Worm (Caenorhabditis elegans) whole organism, L1 larva: ENCODE measurements around the gene abu-12.

ENCODE experiments used
- C04F5.9 ChIP-seq: sonication (generic microtip); optimal IDR thresholded peaks from 2 replicates; lab custom pipeline; 2016; ENCODE audit warnings: missing genetic modification characterization, missing compliant biosample characterization
- C34B4.2 ChIP-seq: sonication (generic microtip); optimal IDR thresholded peaks from 2 replicates; lab custom pipeline; 2017; ENCODE audit warnings: mild to moderate bottlenecking, missing genetic modification characterization, missing compliant biosample characterization
- aly-2 ChIP-seq: fragments of 150-350 bp; optimal IDR thresholded peaks from 2 replicates; lab custom pipeline; 2014; ENCODE audit warnings: missing biosample characterization, missing genetic modification characterization
- ama-1 ChIP-seq: fragments of 150-350 bp; optimal IDR thresholded peaks from 2 replicates; lab custom pipeline; 2014
- blmp-1 ChIP-seq: fragments of 150-350 bp; optimal IDR thresholded peaks from 2 replicates; lab custom pipeline; 2014; ENCODE audit warnings: missing biosample characterization, missing genetic modification characterization
- ceh-8 ChIP-seq: fragments of 200-800 bp; sonication (Bioruptor generic); optimal IDR thresholded peaks from 2 replicates; lab custom pipeline; 2018; ENCODE audit warnings: mild to moderate bottlenecking, missing genetic modification characterization, moderate library complexity, missing compliant biosample characterization
- ceh-82 ChIP-seq, 3 experiments: fragments of 150-350 bp in 1 of 3; sonication (generic microtip) in 2 of 3; optimal IDR thresholded peaks; 2 replicates each; lab custom pipeline; 2014 to 2017; ENCODE audit warnings: missing biosample characterization in 3 of 3, missing genetic modification characterization in 3 of 3
- ceh-88 ChIP-seq: fragments of 200-800 bp; sonication (Bioruptor generic); IDR thresholded peaks from 2 replicates; pipeline ENCODE4 v1.3.6; 2022; ENCODE audit warnings: missing genetic modification characterization, missing compliant biosample characterization
- ceh-90 ChIP-seq: sonication (generic microtip); optimal IDR thresholded peaks from 2 replicates; lab custom pipeline; 2016; ENCODE audit warnings: missing genetic modification characterization, missing compliant biosample characterization
- dpl-1 ChIP-seq, 3 experiments: fragments of 150-350 bp in 2 of 3; sonication (generic microtip) in 1 of 3; optimal IDR thresholded peaks; 2 replicates each; lab custom pipeline; 2014 to 2017; ENCODE audit warnings: missing biosample characterization in 3 of 3, missing genetic modification characterization in 3 of 3, missing genetic modification reagents in 3 of 3
- dsc-1 ChIP-seq: sonication (generic microtip); optimal IDR thresholded peaks from 2 replicates; lab custom pipeline; 2016; ENCODE audit warnings: mild to moderate bottlenecking, missing genetic modification characterization, missing compliant biosample characterization
- egl-27 ChIP-seq, 2 experiments: fragments of 150-350 bp in 1 of 2; sonication (generic microtip); optimal IDR thresholded peaks; 3 replicates each; lab custom pipeline; 2017 to 2018; ENCODE audit warnings: missing biosample characterization in 2 of 2, missing genetic modification characterization in 2 of 2, missing genetic modification reagents in 2 of 2
- elt-2 ChIP-seq: sonication (generic microtip); optimal IDR thresholded peaks from 2 replicates; lab custom pipeline; 2016; ENCODE audit warnings: missing genetic modification characterization, mild to moderate bottlenecking, inconsistent platforms, missing compliant biosample characterization, missing genetic modification reagents
- elt-3 ChIP-seq, 6 experiments: fragments of 150-350 bp in 1 of 6; sonication (generic microtip); optimal IDR thresholded peaks; 2 replicates each; lab custom pipeline; 2017 to 2018; ENCODE audit warnings: missing biosample characterization in 6 of 6, missing genetic modification characterization in 6 of 6, inconsistent platforms in 1 of 6
- ets-5 ChIP-seq: fragments of 200-800 bp; sonication (Bioruptor generic); IDR thresholded peaks from 2 replicates; pipeline ENCODE4 v1.3.6; 2022; ENCODE audit warnings: missing genetic modification characterization, missing compliant biosample characterization
- fkh-4 ChIP-seq: sonication (generic microtip); optimal IDR thresholded peaks from 2 replicates; lab custom pipeline; 2016; ENCODE audit warnings: missing compliant biosample characterization, missing genetic modification characterization, borderline replicate concordance
- fkh-8 ChIP-seq: sonication (generic microtip); optimal IDR thresholded peaks from 2 replicates; lab custom pipeline; 2016; ENCODE audit warnings: mild to moderate bottlenecking, missing genetic modification characterization, missing compliant biosample characterization
- hlh-17 ChIP-seq: fragments of 200-800 bp; sonication (Bioruptor generic); optimal IDR thresholded peaks from 2 replicates; lab custom pipeline; 2018; ENCODE audit warnings: missing genetic modification characterization, mild to moderate bottlenecking, missing compliant biosample characterization, moderate library complexity, borderline replicate concordance
- isw-1 ChIP-seq: fragments of 200-800 bp; sonication (Bioruptor generic); IDR thresholded peaks from 2 replicates; pipeline ENCODE4 v1.3.6; 2022; ENCODE audit warnings: missing genetic modification characterization, missing compliant biosample characterization
- lin-13 ChIP-seq: fragments of 150-350 bp; optimal IDR thresholded peaks from 2 replicates; lab custom pipeline; 2014; ENCODE audit warnings: missing biosample characterization, missing genetic modification reagents, missing genetic modification characterization
- lin-14 ChIP-seq: fragments of 200-800 bp; sonication (Bioruptor generic); optimal IDR thresholded peaks from 2 replicates; lab custom pipeline; 2018; ENCODE audit warnings: mild to moderate bottlenecking, missing genetic modification characterization, moderate library complexity, missing compliant biosample characterization
- lin-35 ChIP-seq, 2 experiments: fragments of 150-350 bp; optimal IDR thresholded peaks; 2 replicates each; lab custom pipeline; 2014; ENCODE audit warnings: missing biosample characterization in 2 of 2, missing genetic modification characterization in 2 of 2, missing genetic modification reagents in 2 of 2
- lsy-2 ChIP-seq, 2 experiments: fragments of 150-350 bp; optimal IDR thresholded peaks; 2 replicates each; lab custom pipeline; 2014; ENCODE audit warnings: missing biosample characterization in 2 of 2, missing genetic modification characterization in 2 of 2
- mab-9 ChIP-seq: fragments of 200-800 bp; sonication (Bioruptor generic); IDR thresholded peaks from 2 replicates; pipeline ENCODE4 v1.3.6; 2022; ENCODE audit warnings: missing genetic modification reagents, missing genetic modification characterization, missing compliant biosample characterization
- mdl-1 ChIP-seq, 2 experiments: fragments of 150-350 bp; optimal IDR thresholded peaks; 2 replicates each; lab custom pipeline; 2014 to 2017; ENCODE audit warnings: missing biosample characterization in 2 of 2, missing genetic modification characterization in 2 of 2, inconsistent platforms in 1 of 2
- mef-2 ChIP-seq: fragments of 150-350 bp; optimal IDR thresholded peaks from 2 replicates; lab custom pipeline; 2014; ENCODE audit warnings: missing biosample characterization, missing genetic modification characterization
- mep-1 ChIP-seq: fragments of 150-350 bp; optimal IDR thresholded peaks from 2 replicates; lab custom pipeline; 2014; ENCODE audit warnings: missing biosample characterization, missing genetic modification characterization
- nhr-19 ChIP-seq: fragments of 200-800 bp; sonication (Bioruptor generic); conservative IDR thresholded peaks from 2 replicates; pipeline ENCODE4 v1.3.6; 2022; ENCODE audit warnings: missing genetic modification characterization, missing compliant biosample characterization
- nhr-20 ChIP-seq: sonication (generic microtip); optimal IDR thresholded peaks from 2 replicates; lab custom pipeline; 2016; ENCODE audit warnings: mild to moderate bottlenecking, missing genetic modification characterization, missing compliant biosample characterization
- nhr-237 ChIP-seq: fragments of 150-350 bp; optimal IDR thresholded peaks from 2 replicates; lab custom pipeline; 2014; ENCODE audit warnings: missing biosample characterization, missing genetic modification characterization
- nhr-28 ChIP-seq: fragments of 150-350 bp; optimal IDR thresholded peaks from 2 replicates; lab custom pipeline; 2014; ENCODE audit warnings: missing biosample characterization, missing genetic modification characterization
- nhr-47 ChIP-seq: sonication (generic microtip); optimal IDR thresholded peaks from 2 replicates; lab custom pipeline; 2016; ENCODE audit warnings: mild to moderate bottlenecking, missing genetic modification characterization, moderate library complexity, missing compliant biosample characterization
- nhr-71 ChIP-seq: sonication (generic microtip); optimal IDR thresholded peaks from 2 replicates; lab custom pipeline; 2016; ENCODE audit warnings: mild to moderate bottlenecking, missing genetic modification characterization, moderate library complexity, missing compliant biosample characterization
- nhr-77 ChIP-seq: fragments of 150-350 bp; optimal IDR thresholded peaks from 2 replicates; lab custom pipeline; 2014; ENCODE audit warnings: missing biosample characterization, missing genetic modification characterization
- nhr-85 ChIP-seq: sonication (generic microtip); peaks from one replicate; lab custom pipeline; 2016; ENCODE audit warnings: missing genetic modification characterization, inconsistent platforms, missing compliant biosample characterization
- nhr-90 ChIP-seq: sonication (generic microtip); optimal IDR thresholded peaks from 2 replicates; lab custom pipeline; 2016; ENCODE audit warnings: mild to moderate bottlenecking, missing genetic modification characterization, missing compliant biosample characterization; ENCODE audit not compliant: poor library complexity
- pag-3 ChIP-seq: sonication (generic microtip); optimal IDR thresholded peaks from 2 replicates; lab custom pipeline; 2017; ENCODE audit warnings: missing genetic modification characterization, mild to moderate bottlenecking, missing compliant biosample characterization, antibody characterized with exemption, borderline replicate concordance; ENCODE audit not compliant: insufficient read depth
- pqm-1 ChIP-seq: sonication (generic microtip); optimal IDR thresholded peaks from 3 replicates; lab custom pipeline; 2017; ENCODE audit warnings: missing biosample characterization, missing genetic modification characterization
- rnt-1 ChIP-seq: sonication (generic microtip); optimal IDR thresholded peaks from 2 replicates; lab custom pipeline; 2016; ENCODE audit warnings: mild to moderate bottlenecking, missing genetic modification characterization, moderate library complexity, missing compliant biosample characterization
- snu-23 ChIP-seq: sonication (generic microtip); optimal IDR thresholded peaks from 2 replicates; lab custom pipeline; 2016; ENCODE audit warnings: missing genetic modification characterization, missing compliant biosample characterization
- sox-4 ChIP-seq: sonication (generic microtip); optimal IDR thresholded peaks from 2 replicates; lab custom pipeline; 2016; ENCODE audit warnings: missing genetic modification characterization, missing compliant biosample characterization
- sptf-1 ChIP-seq: fragments of 150-350 bp; optimal IDR thresholded peaks from 2 replicates; lab custom pipeline; 2014; ENCODE audit warnings: missing biosample characterization, missing genetic modification characterization
- sup-37 ChIP-seq: fragments of 200-800 bp; sonication (Bioruptor generic); optimal IDR thresholded peaks from 2 replicates; lab custom pipeline; 2018; ENCODE audit warnings: mild to moderate bottlenecking, missing genetic modification characterization, missing compliant biosample characterization
- swsn-7 ChIP-seq: sonication (generic microtip); optimal IDR thresholded peaks from 2 replicates; lab custom pipeline; 2016; ENCODE audit warnings: missing genetic modification characterization, missing compliant biosample characterization
- unc-130 ChIP-seq: fragments of 150-350 bp; optimal IDR thresholded peaks from 2 replicates; lab custom pipeline; 2017; ENCODE audit warnings: missing biosample characterization, missing genetic modification characterization, inconsistent platforms
- unc-30 ChIP-seq: sonication (generic microtip); optimal IDR thresholded peaks from 2 replicates; lab custom pipeline; 2017; ENCODE audit warnings: missing biosample characterization, missing genetic modification characterization
- vab-15 ChIP-seq: sonication (generic microtip); optimal IDR thresholded peaks from 2 replicates; lab custom pipeline; 2017; ENCODE audit warnings: missing genotype, mild to moderate bottlenecking, missing genetic modification characterization, missing compliant biosample characterization
- xbp-1 ChIP-seq: sonication (generic microtip); optimal IDR thresholded peaks from 2 replicates; lab custom pipeline; 2016; ENCODE audit warnings: missing genetic modification characterization, missing compliant biosample characterization
- zag-1 ChIP-seq: fragments of 150-350 bp; optimal IDR thresholded peaks from 2 replicates; lab custom pipeline; 2014; ENCODE audit warnings: missing biosample characterization, missing genetic modification characterization
- zip-4 ChIP-seq: fragments of 200-800 bp; sonication (Bioruptor generic); optimal IDR thresholded peaks from 2 replicates; lab custom pipeline; 2018; ENCODE audit warnings: mild to moderate bottlenecking, missing genetic modification characterization, moderate library complexity, missing compliant biosample characterization

The abu-12 gene

DNA sequence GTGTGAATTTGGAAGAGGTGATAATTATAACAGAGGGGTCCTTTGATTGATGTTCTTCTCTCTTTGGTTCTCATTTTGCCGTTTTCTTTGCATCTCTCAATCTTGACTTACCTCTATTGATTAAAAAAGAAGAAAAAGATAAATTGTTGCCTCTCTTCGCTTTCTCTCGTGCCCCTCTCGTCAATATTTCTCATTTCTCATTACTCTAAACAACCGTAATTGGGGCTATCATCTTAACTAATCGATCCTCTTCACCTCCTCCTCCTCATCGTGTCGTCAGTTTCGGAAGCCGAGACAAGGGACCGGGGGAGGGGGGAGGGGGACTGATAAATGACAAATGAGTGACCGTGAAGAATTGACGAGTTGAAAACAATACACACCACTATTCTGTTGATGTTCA lies 41.2 kb upstream of the abu-12 start:
- no peak for TF ChIP-seq dpl-1 (GFP tag; optimal IDR thresholded peaks at IDR 0.05; lab: Kevin White, UChicago)
- no peak for TF ChIP-seq ets-5 (GFP tag; lab: Robert Waterston, UW)
- no peak for TF ChIP-seq xbp-1 (tag; lab: Kevin White, UChicago)
- TF ChIP-seq hlh-17 = no peak
- TF ChIP-seq swsn-7 (tag; lab: Kevin White, UChicago) = no peak
- TF ChIP-seq elt-3 (tag; optimal IDR thresholded peaks at IDR 0.05; lab: Kevin White, UChicago) = peak in 4 of 6 experiments; percentile 39 to 81 (median 62)
- TF ChIP-seq mep-1 (tag; lab: Kevin White, UChicago) = peak; percentile 17
- no peak for TF ChIP-seq ceh-82 (tag; optimal IDR thresholded peaks at IDR 0.05; lab: Kevin White, UChicago)
- TF ChIP-seq mab-9 (GFP tag; lab: Robert Waterston, UW) = no peak
- TF ChIP-seq lin-13 (GFP tag; lab: Kevin White, UChicago) = no peak
- peak; percentile 72 for TF ChIP-seq lin-14
- no peak for TF ChIP-seq zag-1 (tag; lab: Kevin White, UChicago)
- TF ChIP-seq nhr-19 = no peak
- no peak for TF ChIP-seq sox-4 (tag; lab: Kevin White, UChicago)
- TF ChIP-seq snu-23 = peak; percentile 28
- no peak for TF ChIP-seq nhr-77
- no peak for TF ChIP-seq zip-4 (GFP tag; lab: Kevin White, UChicago)
- TF ChIP-seq nhr-237 (tag; lab: Kevin White, UChicago) = no peak
- no peak for TF ChIP-seq C04F5.9 (tag; lab: Kevin White, UChicago)
- TF ChIP-seq nhr-20 (tag; lab: Kevin White, UChicago) = peak; percentile 14
- TF ChIP-seq vab-15 = peak; percentile 51
- TF ChIP-seq egl-27 (tag; optimal IDR thresholded peaks at IDR 0.05; lab: Kevin White, UChicago) = no peak
- no peak for TF ChIP-seq unc-130 (tag; lab: Kevin White, UChicago)
- no peak for TF ChIP-seq ceh-90
- TF ChIP-seq unc-30 (tag; lab: Kevin White, UChicago) = no peak
- TF ChIP-seq nhr-28 (tag; lab: Kevin White, UChicago) = no peak
- TF ChIP-seq rnt-1 (tag; lab: Kevin White, UChicago) = no peak
- peak in 1 of 2 experiments; percentile 43 for TF ChIP-seq lsy-2 (tag; optimal IDR thresholded peaks at IDR 0.05; lab: Kevin White, UChicago)
- no peak for TF ChIP-seq nhr-47
- TF ChIP-seq mdl-1 (tag; optimal IDR thresholded peaks at IDR 0.05; lab: Kevin White, UChicago) = peak in 1 of 2 experiments; percentile 9
- no peak for TF ChIP-seq dsc-1
- TF ChIP-seq ceh-88 (GFP tag; lab: Robert Waterston, UW) = no peak
- TF ChIP-seq blmp-1 = peak; percentile 81
- TF ChIP-seq nhr-90 (tag; lab: Kevin White, UChicago) = peak; percentile 58
- TF ChIP-seq pqm-1 (tag; lab: Kevin White, UChicago) = no peak
- no peak for TF ChIP-seq pag-3 (tag; lab: Kevin White, UChicago)
- no peak for TF ChIP-seq sup-37 (GFP tag; lab: Kevin White, UChicago)
- no peak for TF ChIP-seq mef-2 (tag; lab: Kevin White, UChicago)
- TF ChIP-seq lin-35 (GFP tag; optimal IDR thresholded peaks at IDR 0.05; lab: Kevin White, UChicago) = peak in 1 of 2 experiments; percentile 17
- TF ChIP-seq sptf-1 (tag; lab: Kevin White, UChicago) = no peak
- peak; percentile 85 for TF ChIP-seq nhr-85 (tag; lab: Kevin White, UChicago)
- TF ChIP-seq C34B4.2 (tag; lab: Kevin White, UChicago) = no peak
- no peak for TF ChIP-seq fkh-4 (tag; lab: Kevin White, UChicago)
- TF ChIP-seq isw-1 (GFP tag; lab: Robert Waterston, UW) = no peak
- no peak for TF ChIP-seq elt-2 (tag; lab: Kevin White, UChicago)
- TF ChIP-seq ama-1 = no peak
- no peak for TF ChIP-seq ceh-8 (GFP tag; lab: Kevin White, UChicago)
- TF ChIP-seq aly-2 (tag; lab: Kevin White, UChicago) = no peak
- no peak for TF ChIP-seq fkh-8 (tag; lab: Kevin White, UChicago)
- peak; percentile 14 for TF ChIP-seq nhr-71 (tag; lab: Kevin White, UChicago)
